Fruit fly (Drosophila melanogaster) whole organism, embryonic: ENCODE results near the gene CG17264.

Source experiments
- ATbp ChIP-seq: fragments of 200-800 bp; sonication (Bioruptor generic); optimal IDR thresholded peaks from 2 replicates; lab custom pipeline; 2017; ENCODE audit warnings: missing biosample characterization, mild to moderate bottlenecking, missing genetic modification characterization, missing genetic modification reagents
- Aef1 ChIP-seq: fragments of 200-800 bp; sonication (Bioruptor generic); IDR thresholded peaks from 3 replicates; pipeline ENCODE4 v1.3.6; 2022; ENCODE audit warnings: missing biosample characterization, missing genetic modification characterization
- B-H2 ChIP-seq: fragments of 200-800 bp; sonication (Bioruptor generic); optimal IDR thresholded peaks from 2 replicates; lab custom pipeline; 2018; ENCODE audit warnings: missing biosample characterization, mild to moderate bottlenecking, missing genetic modification characterization
- CG10565 ChIP-seq: fragments of 200-800 bp; sonication (Bioruptor generic); optimal IDR thresholded peaks from 3 replicates; lab custom pipeline; 2016; ENCODE audit warnings: missing biosample characterization, mild to moderate bottlenecking, missing genetic modification characterization
- CG12219 ChIP-seq: fragments of 200-800 bp; sonication (Bioruptor generic); optimal IDR thresholded peaks from 3 replicates; lab custom pipeline; 2018; ENCODE audit warnings: missing biosample characterization, mild to moderate bottlenecking, missing genetic modification characterization
- CG13424 ChIP-seq: fragments of 200-800 bp; sonication (Bioruptor generic); optimal IDR thresholded peaks from 2 replicates; lab custom pipeline; 2019; ENCODE audit warnings: missing biosample characterization, mild to moderate bottlenecking, missing genetic modification characterization, moderate library complexity
- CG15269 ChIP-seq: fragments of 200-800 bp; sonication (Bioruptor generic); optimal IDR thresholded peaks from 2 replicates; lab custom pipeline; 2018; ENCODE audit warnings: missing biosample characterization, mild to moderate bottlenecking, missing genetic modification characterization, moderate library complexity
- CG15696 ChIP-seq: fragments of 200-800 bp; sonication (Bioruptor generic); optimal IDR thresholded peaks from 2 replicates; lab custom pipeline; 2019; ENCODE audit warnings: missing biosample characterization, mild to moderate bottlenecking, missing genetic modification characterization, moderate library complexity
- CG18011 ChIP-seq: fragments of 200-800 bp; sonication (Bioruptor generic); optimal IDR thresholded peaks from 2 replicates; lab custom pipeline; 2017; ENCODE audit warnings: missing biosample characterization, missing genetic modification characterization, mild to moderate bottlenecking, moderate library complexity, missing genotype
- CG18599 ChIP-seq: fragments of 200-800 bp; sonication (Bioruptor generic); optimal IDR thresholded peaks from 3 replicates; lab custom pipeline; 2017; ENCODE audit warnings: missing biosample characterization, missing genetic modification characterization, mild to moderate bottlenecking, moderate library complexity, missing genetic modification reagents
- CG3726 ChIP-seq: fragments of 200-800 bp; sonication (Bioruptor generic); IDR thresholded peaks from 3 replicates; pipeline ENCODE4, ENCODE4 v1.3.6; 2022; ENCODE audit warnings: missing biosample characterization, missing genetic modification characterization
- CG5953 ChIP-seq: fragments of 200-800 bp; sonication (Bioruptor generic); IDR thresholded peaks from 2 replicates; pipeline ENCODE4 v1.3.6; 2022; ENCODE audit warnings: missing biosample characterization, missing genetic modification characterization
- CG6765 ChIP-seq: fragments of 200-800 bp; sonication (Bioruptor generic); optimal IDR thresholded peaks from 3 replicates; lab custom pipeline; 2017; ENCODE audit warnings: missing biosample characterization, mild to moderate bottlenecking, missing genetic modification characterization
- CG6813 ChIP-seq: fragments of 200-800 bp; sonication (Bioruptor generic); optimal IDR thresholded peaks from 2 replicates; lab custom pipeline; 2017; ENCODE audit warnings: missing biosample characterization, missing genetic modification characterization, mild to moderate bottlenecking, moderate library complexity, missing genetic modification reagents
- CG7786 ChIP-seq: fragments of 200-800 bp; sonication (Bioruptor generic); optimal IDR thresholded peaks from 2 replicates; lab custom pipeline; 2016; ENCODE audit warnings: missing biosample characterization, missing genetic modification characterization
- Dbx ChIP-seq: fragments of 200-800 bp; sonication (Bioruptor generic); IDR thresholded peaks from 3 replicates; pipeline ENCODE4 v1.3.6; 2022; ENCODE audit warnings: missing biosample characterization, missing genetic modification characterization
- Dek ChIP-seq: fragments of 200-800 bp; sonication (Bioruptor generic); optimal IDR thresholded peaks from 3 replicates; lab custom pipeline; 2019; ENCODE audit warnings: missing biosample characterization, mild to moderate bottlenecking, missing genetic modification characterization, moderate library complexity
- Dfd ChIP-seq, 2 experiments: fragments of >200 bp; optimal IDR thresholded peaks; 2 replicates each; lab custom pipeline; 2017; ENCODE audit warnings: missing biosample characterization in 2 of 2, missing genetic modification characterization in 2 of 2
- Dref ChIP-seq: fragments of 200-800 bp; sonication (Bioruptor generic); IDR thresholded peaks from 2 replicates; pipeline ENCODE4 v1.3.6; 2022; ENCODE audit warnings: missing biosample characterization, missing genetic modification characterization
- Hey ChIP-seq: fragments of 200-800 bp; sonication (Bioruptor generic); optimal IDR thresholded peaks from 3 replicates; lab custom pipeline; 2018; ENCODE audit warnings: missing biosample characterization, mild to moderate bottlenecking, missing genetic modification characterization
- Max ChIP-seq: fragments of 200-800 bp; sonication (Bioruptor generic); optimal IDR thresholded peaks from 2 replicates; lab custom pipeline; 2016; ENCODE audit warnings: missing biosample characterization, mild to moderate bottlenecking, missing genetic modification characterization
- Meics ChIP-seq: fragments of 200-800 bp; sonication (Bioruptor generic); optimal IDR thresholded peaks from 2 replicates; lab custom pipeline; 2017; ENCODE audit warnings: missing biosample characterization, mild to moderate bottlenecking, missing genetic modification characterization
- Mes4 ChIP-seq: fragments of 200-800 bp; sonication (Bioruptor generic); optimal IDR thresholded peaks from 2 replicates; lab custom pipeline; 2016; ENCODE audit warnings: missing biosample characterization, missing genetic modification characterization
- Poxn ChIP-seq: fragments of 200-800 bp; sonication (Bioruptor generic); IDR thresholded peaks from 2 replicates; pipeline ENCODE4 v1.3.6; 2022; ENCODE audit warnings: missing biosample characterization, missing genetic modification characterization
- Ptx1 ChIP-seq: fragments of 200-800 bp; sonication (Bioruptor generic); IDR thresholded peaks from 2 replicates; pipeline ENCODE4 v1.3.6; 2022; ENCODE audit warnings: missing biosample characterization, missing genetic modification characterization
- TFAM ChIP-seq: fragments of 200-800 bp; sonication (Bioruptor generic); optimal IDR thresholded peaks from 2 replicates; lab custom pipeline; 2017; ENCODE audit warnings: missing biosample characterization, missing genetic modification characterization, inconsistent platforms
- Usf ChIP-seq: fragments of 200-800 bp; sonication (Bioruptor generic); optimal IDR thresholded peaks from 2 replicates; lab custom pipeline; 2017; ENCODE audit warnings: missing genotype, missing biosample characterization, missing genetic modification characterization
- Vsx1 ChIP-seq: fragments of 200-800 bp; sonication (Bioruptor generic); optimal IDR thresholded peaks from 2 replicates; lab custom pipeline; 2017; ENCODE audit warnings: missing biosample characterization, mild to moderate bottlenecking, missing genetic modification characterization, missing genetic modification reagents
- al ChIP-seq: fragments of 200-800 bp; sonication (Bioruptor generic); IDR thresholded peaks from 2 replicates; pipeline ENCODE4 v1.3.6; 2022; ENCODE audit warnings: missing biosample characterization, missing genetic modification characterization
- ase ChIP-seq: fragments of 200-800 bp; sonication (Bioruptor generic); IDR thresholded peaks from 3 replicates; pipeline ENCODE4 v1.3.6; 2022; ENCODE audit warnings: missing biosample characterization, missing genetic modification characterization
- bigmax ChIP-seq: fragments of 200-800 bp; sonication (Bioruptor generic); optimal IDR thresholded peaks from 2 replicates; lab custom pipeline; 2018; ENCODE audit warnings: missing biosample characterization, mild to moderate bottlenecking, missing genetic modification characterization
- crol ChIP-seq: fragments of 200-800 bp; sonication (Bioruptor generic); IDR thresholded peaks from 2 replicates; pipeline ENCODE4 v1.3.6; 2022; ENCODE audit warnings: missing biosample characterization, missing genetic modification characterization
- eve ChIP-seq, 2 experiments: fragments of >200 bp; optimal IDR thresholded peaks; 2 replicates each; lab custom pipeline; 2017; ENCODE audit warnings: missing biosample characterization in 2 of 2, missing genetic modification characterization in 2 of 2
- eyg ChIP-seq: fragments of 200-800 bp; sonication (Bioruptor generic); optimal IDR thresholded peaks from 3 replicates; lab custom pipeline; 2016; ENCODE audit warnings: missing biosample characterization, missing genetic modification characterization
- fd102C ChIP-seq: fragments of 200-800 bp; sonication (Bioruptor generic); optimal IDR thresholded peaks from 2 replicates; lab custom pipeline; 2018; ENCODE audit warnings: missing biosample characterization, mild to moderate bottlenecking, missing genetic modification characterization, moderate library complexity
- fd96Cb ChIP-seq: fragments of 200-800 bp; sonication (Bioruptor generic); optimal IDR thresholded peaks from 2 replicates; lab custom pipeline; 2018; ENCODE audit warnings: missing biosample characterization, mild to moderate bottlenecking, missing genetic modification characterization, moderate library complexity
- gsb-n ChIP-seq: fragments of 200-800 bp; sonication (Bioruptor generic); optimal IDR thresholded peaks from 3 replicates; lab custom pipeline; 2018; ENCODE audit warnings: missing biosample characterization, mild to moderate bottlenecking, missing genetic modification characterization
- gt ChIP-seq: fragments of 200-800 bp; sonication (Bioruptor generic); IDR thresholded peaks from 2 replicates; pipeline ENCODE4 v1.3.6; 2022; ENCODE audit warnings: missing biosample characterization, missing genetic modification characterization
- knrl ChIP-seq: fragments of 200-800 bp; sonication (Bioruptor generic); IDR thresholded peaks from 3 replicates; pipeline ENCODE4 v1.3.6; 2022; ENCODE audit warnings: missing biosample characterization, missing genetic modification characterization; ENCODE audit not compliant: partially characterized antibody
- lov ChIP-seq, 2 experiments: fragments of 200-800 bp in 1 of 2; fragments of >200 bp in 1 of 2; sonication (Bioruptor generic) in 1 of 2; IDR thresholded peaks in 1 of 2; optimal IDR thresholded peaks in 1 of 2; 2 replicates in 1 of 2; 3 replicates in 1 of 2; pipeline versions ENCODE4 v1.3.6 to Lab custom; 2017 to 2022; ENCODE audit warnings: missing biosample characterization in 1 of 2, missing genetic modification characterization in 1 of 2
- maf-S ChIP-seq: fragments of 200-800 bp; sonication (Bioruptor generic); optimal IDR thresholded peaks from 2 replicates; lab custom pipeline; 2016; ENCODE audit warnings: missing biosample characterization, missing genetic modification characterization
- onecut ChIP-seq: fragments of 200-800 bp; sonication (Bioruptor generic); IDR thresholded peaks from 2 replicates; pipeline ENCODE4 v1.3.6; 2022; ENCODE audit warnings: missing biosample characterization, missing genetic modification characterization
- pnt ChIP-seq: fragments of 200-800 bp; sonication (Bioruptor generic); optimal IDR thresholded peaks from 3 replicates; lab custom pipeline; 2016; ENCODE audit warnings: missing biosample characterization, missing genetic modification characterization
- rib ChIP-seq: fragments of 200-800 bp; sonication (Bioruptor generic); IDR thresholded peaks from 2 replicates; pipeline ENCODE4 v1.3.6; 2022; ENCODE audit warnings: missing biosample characterization, missing genetic modification characterization
- ro ChIP-seq: fragments of 200-800 bp; sonication (Bioruptor generic); IDR thresholded peaks from 2 replicates; pipeline ENCODE4 v1.3.6; 2022; ENCODE audit warnings: missing biosample characterization, missing genetic modification characterization
- schlank ChIP-seq: fragments of 200-800 bp; sonication (Bioruptor generic); optimal IDR thresholded peaks from 2 replicates; lab custom pipeline; 2018; ENCODE audit warnings: missing biosample characterization, mild to moderate bottlenecking, missing genetic modification characterization
- so ChIP-seq: fragments of 200-800 bp; sonication (Bioruptor generic); IDR thresholded peaks from 3 replicates; pipeline ENCODE4 v1.3.6; 2022; ENCODE audit warnings: missing biosample characterization, missing genetic modification characterization
- sob ChIP-seq: fragments of 200-800 bp; sonication (Bioruptor generic); IDR thresholded peaks from 2 replicates; pipeline ENCODE4 v1.3.6; 2022; ENCODE audit warnings: missing biosample characterization, missing genetic modification characterization
- tna ChIP-seq: fragments of 200-800 bp; sonication (Bioruptor generic); IDR thresholded peaks from 2 replicates; pipeline ENCODE4 v1.3.6; 2022; ENCODE audit warnings: missing biosample characterization, missing genetic modification characterization; ENCODE audit not compliant: partially characterized antibody
- unpg ChIP-seq: fragments of 200-800 bp; sonication (Bioruptor generic); optimal IDR thresholded peaks from 3 replicates; lab custom pipeline; 2018; ENCODE audit warnings: missing biosample characterization, mild to moderate bottlenecking, missing genetic modification characterization, moderate library complexity
- zen ChIP-seq: fragments of 200-800 bp; sonication (Bioruptor generic); optimal IDR thresholded peaks from 3 replicates; lab custom pipeline; 2018; ENCODE audit warnings: missing biosample characterization, mild to moderate bottlenecking, missing genetic modification characterization, moderate library complexity

The CG17264 gene

dm6 chr2L:3039774-3040173 lies 21.5 kb downstream of the CG17264 start, which contains the start of the genes cnir and CG17221 (continued):
- TF ChIP-seq rib (GFP tag; lab: Robert Waterston, UW) = no peak
- peak; percentile 88 for TF ChIP-seq B-H2 (GFP tag; lab: Kevin White, UChicago)
- peak; percentile 41 for TF ChIP-seq CG15696
- TF ChIP-seq ase (GFP tag; lab: Robert Waterston, UW) = no peak; the same call in 2 of the 3 replicates
- peak; percentile 31 for TF ChIP-seq schlank
- TF ChIP-seq fd102C (GFP tag; lab: Kevin White, UChicago) = no peak
- peak; percentile 49 for TF ChIP-seq CG7786 (GFP tag; lab: Kevin White, UChicago)
- no peak for TF ChIP-seq CG6765
- TF ChIP-seq CG12219 (GFP tag; lab: Kevin White, UChicago) = peak; percentile 48
- TF ChIP-seq Aef1 (GFP tag; lab: Robert Waterston, UW) = peak; percentile 43; the same call in 2 of the 3 replicates
- TF ChIP-seq Meics (GFP tag; lab: Kevin White, UChicago) = peak; percentile 88
- no peak for TF ChIP-seq ATbp (GFP tag; lab: Kevin White, UChicago)
- TF ChIP-seq TFAM (GFP tag; lab: Kevin White, UChicago) = no peak
- peak; percentile 66 for TF ChIP-seq maf-S
- no peak for TF ChIP-seq tna (GFP tag; lab: Robert Waterston, UW)
- TF ChIP-seq sob (GFP tag; lab: Robert Waterston, UW) = peak; percentile 60
- TF ChIP-seq knrl = peak; percentile 49; the same call in 1 of the 3 replicates
- no peak for TF ChIP-seq crol (GFP tag; lab: Robert Waterston, UW)
- no peak for TF ChIP-seq lov (optimal IDR thresholded peaks at IDR 0.05; lab: Kevin White, UChicago)
- TF ChIP-seq lov (GFP tag; IDR thresholded peaks at IDR 0.05; lab: Robert Waterston, UW) = no peak
- TF ChIP-seq Dek (tag; lab: Kevin White, UChicago) = no peak
- TF ChIP-seq CG6813 (GFP tag; lab: Kevin White, UChicago) = no peak
- TF ChIP-seq CG5953 (GFP tag; lab: Robert Waterston, UW) = no peak
- peak; percentile 88 for TF ChIP-seq onecut
- no peak for TF ChIP-seq Dfd (GFP tag; optimal IDR thresholded peaks at IDR 0.05; lab: Kevin White, UChicago)
- TF ChIP-seq Vsx1 (GFP tag; lab: Kevin White, UChicago) = no peak
- 0 out of 3 replicates have a peak, but pooled peaks have one; percentile 32 for TF ChIP-seq Dbx (GFP tag; lab: Robert Waterston, UW)
- TF ChIP-seq Ptx1 (GFP tag; lab: Robert Waterston, UW) = no peak
- TF ChIP-seq pnt (GFP tag; lab: Kevin White, UChicago) = peak; percentile 41
- peak; percentile 42 for TF ChIP-seq fd96Cb (tag; lab: Kevin White, UChicago)
- TF ChIP-seq CG3726 = no peak
- no peak for TF ChIP-seq Usf
- TF ChIP-seq CG13424 (tag; lab: Kevin White, UChicago) = peak; percentile 74
- TF ChIP-seq CG18011 (GFP tag; lab: Kevin White, UChicago) = peak; percentile 61
- no peak for TF ChIP-seq al (GFP tag; lab: Robert Waterston, UW)
- TF ChIP-seq eve (GFP tag; optimal IDR thresholded peaks at IDR 0.05; lab: Kevin White, UChicago) = no peak
- no peak for TF ChIP-seq Poxn (GFP tag; lab: Robert Waterston, UW)
- no peak for TF ChIP-seq Hey (tag; lab: Kevin White, UChicago)
- peak; percentile 56 for TF ChIP-seq Dref
- TF ChIP-seq Max = peak; percentile 77
- TF ChIP-seq ro (GFP tag; lab: Robert Waterston, UW) = no peak
- peak; percentile 46 for TF ChIP-seq Mes4 (GFP tag; lab: Kevin White, UChicago)
- TF ChIP-seq zen (tag; lab: Kevin White, UChicago) = peak; percentile 78
- TF ChIP-seq so (GFP tag; lab: Robert Waterston, UW) = no peak
- TF ChIP-seq CG18599 (GFP tag; lab: Kevin White, UChicago) = peak; percentile 72
- TF ChIP-seq unpg (GFP tag; lab: Kevin White, UChicago) = peak; percentile 70
- no peak for TF ChIP-seq gt (GFP tag; lab: Robert Waterston, UW)
- no peak for TF ChIP-seq bigmax
- no peak for TF ChIP-seq CG10565 (GFP tag; lab: Kevin White, UChicago)
- peak; percentile 72 for TF ChIP-seq CG15269 (tag; lab: Kevin White, UChicago)
- peak; percentile 27 for TF ChIP-seq eyg (GFP tag; lab: Kevin White, UChicago)
- TF ChIP-seq gsb-n = peak; percentile 23
